Fruit fly (Drosophila melanogaster): ENCODE data around the gene CG16781.

Gene CG16781

dm6 chrX:3440506-3440905 lies 23.3 kb downstream of the CG16781 start:
- no peak for TF ChIP-seq ab (GFP tag; optimal IDR thresholded peaks at IDR 0.05)
- TF ChIP-seq CG7987 (GFP tag; optimal IDR thresholded peaks at IDR 0.05): peak; percentile 92
- no peak for TF ChIP-seq schlank (tag; optimal IDR thresholded peaks at IDR 0.05)
- peak; percentile 11; the same call in 1 of the 3 replicates for TF ChIP-seq row (GFP tag; IDR thresholded peaks at IDR 0.05)
- no peak for TF ChIP-seq run (tag; optimal IDR thresholded peaks at IDR 0.05)
- peak; percentile 39 for TF ChIP-seq sug (tag; optimal IDR thresholded peaks at IDR 0.05)
- TF ChIP-seq CG11504 (tag; optimal IDR thresholded peaks at IDR 0.05): peak; percentile 1
- peak; percentile 83 for TF ChIP-seq cwo (GFP tag; optimal IDR thresholded peaks at IDR 0.05)
- 0 out of 4 replicates have a peak, but pooled peaks have one; percentile 65 for TF ChIP-seq chinmo (GFP tag; IDR thresholded peaks at IDR 0.05; ENCODE audit: partially characterized antibody)
- no peak for TF ChIP-seq slbo (GFP tag; IDR thresholded peaks at IDR 0.05)
- no peak for TF ChIP-seq az2 (GFP tag; optimal IDR thresholded peaks at IDR 0.05)
- no peak for TF ChIP-seq GATAe (GFP tag; conservative IDR thresholded peaks at IDR 0.05)
- TF ChIP-seq sisA (GFP tag; IDR thresholded peaks at IDR 0.05): no peak
- TF ChIP-seq CG12769 (tag; optimal IDR thresholded peaks at IDR 0.05): peak; percentile 41
- TF ChIP-seq Side (GFP tag; optimal IDR thresholded peaks at IDR 0.05): no peak
- no peak for TF ChIP-seq dmrt99B (tag; optimal IDR thresholded peaks at IDR 0.05)
- TF ChIP-seq oc (tag; optimal IDR thresholded peaks at IDR 0.05): no peak
- no peak for TF ChIP-seq CG6254 (GFP tag; optimal IDR thresholded peaks at IDR 0.05)
- TF ChIP-seq Dbx (GFP tag; IDR thresholded peaks at IDR 0.05): 0 out of 3 replicates have a peak, but pooled peaks have one; percentile 9
- peak; percentile 56; the same call in 1 of the 2 replicates for TF ChIP-seq rib (GFP tag; IDR thresholded peaks at IDR 0.05)
- TF ChIP-seq lab (GFP tag; optimal IDR thresholded peaks at IDR 0.05): peak; percentile 24
- TF ChIP-seq HLH4C (GFP tag; IDR thresholded peaks at IDR 0.05; ENCODE audit: partially characterized antibody): no peak
- TF ChIP-seq Neu2 (GFP tag; optimal IDR thresholded peaks at IDR 0.05; ENCODE audit: borderline replicate concordance): no peak
- TF ChIP-seq mirr (GFP tag; optimal IDR thresholded peaks at IDR 0.05): peak; percentile 19
- TF ChIP-seq caup (GFP tag; optimal IDR thresholded peaks at IDR 0.05; ENCODE audit: severe bottlenecking): no peak
- TF ChIP-seq zen2 (GFP tag; IDR thresholded peaks at IDR 0.05; ENCODE audit: partially characterized antibody): no peak
- TF ChIP-seq ranshi (GFP tag; IDR thresholded peaks at IDR 0.05): 0 out of 2 replicates have a peak, but pooled peaks have one; percentile 16
- 0 out of 3 replicates have a peak, but pooled peaks have one; percentile 8 for TF ChIP-seq dysf (GFP tag; IDR thresholded peaks at IDR 0.05)
- TF ChIP-seq Ets65A (GFP tag): peak; percentile 53
- peak in 1 of 2 experiments; percentile 3 for TF ChIP-seq Pdp1 (GFP tag; optimal IDR thresholded peaks at IDR 0.05)
- TF ChIP-seq CG8290 (GFP tag; optimal IDR thresholded peaks at IDR 0.05): no peak
- TF ChIP-seq CG8290 (tag; optimal IDR thresholded peaks at IDR 0.05): peak in 1 of 2 experiments; percentile 43
- TF ChIP-seq CG14441 (GFP tag; IDR thresholded peaks at IDR 0.05): 0 out of 2 replicates have a peak, but pooled peaks have one; percentile 18
- TF ChIP-seq dmrt11E (tag; optimal IDR thresholded peaks at IDR 0.05): no peak
- peak; percentile 88 for TF ChIP-seq sd (tag; optimal IDR thresholded peaks at IDR 0.05)
- peak; percentile 27 for TF ChIP-seq CG10543 (GFP tag; optimal IDR thresholded peaks at IDR 0.05)
- peak; percentile 82 for TF ChIP-seq sr (GFP tag; IDR thresholded peaks at IDR 0.05)
- TF ChIP-seq crol (GFP tag; IDR thresholded peaks at IDR 0.05): peak; percentile 71

DNA sequence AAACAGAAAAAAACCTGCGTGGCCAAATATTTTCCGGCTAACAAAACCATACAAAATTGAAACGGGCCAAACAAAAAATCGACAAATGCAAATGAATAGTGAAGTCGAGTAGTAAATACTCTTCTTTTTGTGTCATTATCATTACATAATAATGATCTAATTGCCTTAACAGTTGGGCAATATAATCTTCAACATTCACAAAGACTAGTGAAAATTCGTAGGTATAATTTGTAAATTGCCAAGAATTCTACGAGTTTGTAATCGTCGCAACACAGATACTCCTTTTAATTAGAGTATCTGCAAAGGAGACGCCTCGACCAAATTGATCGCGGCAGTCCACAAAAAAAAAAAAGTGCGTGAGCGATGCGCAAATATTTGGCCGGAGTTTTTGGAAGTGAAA lies 26.4 kb downstream of the CG16781 start:
- TF ChIP-seq BtbVII (GFP tag; optimal IDR thresholded peaks at IDR 0.05) (peak; percentile 36), CG30431 (GFP tag; optimal IDR thresholded peaks at IDR 0.05) (no peak), lbe (GFP tag; optimal IDR thresholded peaks at IDR 0.05) (peak; percentile 54), NFAT (GFP tag; IDR thresholded peaks at IDR 0.05) (no peak), Sox102F (GFP tag; optimal IDR thresholded peaks at IDR 0.05) (peak; percentile 26), sqz (GFP tag; optimal IDR thresholded peaks at IDR 0.05) (peak; percentile 17), CG2678 (tag; optimal IDR thresholded peaks at IDR 0.05) (peak; percentile 41), corto (GFP tag; optimal IDR thresholded peaks at IDR 0.05) (peak; percentile 30), slbo (GFP tag; IDR thresholded peaks at IDR 0.05) (0 out of 2 replicates have a peak, but pooled peaks have one; percentile 18), Oli (tag; optimal IDR thresholded peaks at IDR 0.05) (peak; percentile 7), H15 (GFP tag; IDR thresholded peaks at IDR 0.05) (no peak), CG7839 (tag; optimal IDR thresholded peaks at IDR 0.05) (peak; percentile 14), slp2 (GFP tag; optimal IDR thresholded peaks at IDR 0.05) (no peak), CG9727 (GFP tag; optimal IDR thresholded peaks at IDR 0.05) (no peak), mam (GFP tag; optimal IDR thresholded peaks at IDR 0.05) (peak; percentile 25), lab (GFP tag; optimal IDR thresholded peaks at IDR 0.05) (peak; percentile 14)
